Fruit fly (Drosophila melanogaster) whole organism, pupa: ENCODE measurements around the gene CG8209.

Source experiments
- CG10348 ChIP-seq: fragments of 200-800 bp; sonication (Bioruptor generic); IDR thresholded peaks from 2 replicates; pipeline ENCODE4 v1.3.6; 2022; ENCODE audit warnings: missing biosample characterization, missing genetic modification characterization
- CG12605 ChIP-seq: fragments of 200-800 bp; sonication (Bioruptor generic); IDR thresholded peaks from 2 replicates; pipeline ENCODE4 v1.3.6; 2022; ENCODE audit warnings: missing biosample characterization, missing genetic modification characterization
- CG13204 ChIP-seq: fragments of 200-800 bp; sonication (Bioruptor generic); optimal IDR thresholded peaks from 2 replicates; lab custom pipeline; 2018; ENCODE audit warnings: missing biosample characterization, mild to moderate bottlenecking, missing genetic modification characterization, moderate library complexity
- CG14655 ChIP-seq: fragments of 200-800 bp; sonication (Bioruptor generic); optimal IDR thresholded peaks from 3 replicates; lab custom pipeline; 2017; ENCODE audit warnings: mild to moderate bottlenecking, missing biosample characterization, missing genetic modification reagents, missing genetic modification characterization
- CG15710 ChIP-seq: fragments of 200-800 bp; sonication (Bioruptor generic); optimal IDR thresholded peaks from 2 replicates; lab custom pipeline; 2018; ENCODE audit warnings: missing biosample characterization, mild to moderate bottlenecking, missing genetic modification characterization, moderate library complexity
- CG17806 ChIP-seq: fragments of 200-800 bp; sonication (Bioruptor generic); optimal IDR thresholded peaks from 2 replicates; lab custom pipeline; 2018; ENCODE audit warnings: missing biosample characterization, mild to moderate bottlenecking, missing genetic modification characterization, moderate library complexity
- CG32121 ChIP-seq: fragments of 200-800 bp; sonication (Bioruptor generic); IDR thresholded peaks from 2 replicates; pipeline ENCODE4 v1.3.6; 2022; ENCODE audit warnings: missing biosample characterization, missing genetic modification characterization
- CG34367 ChIP-seq: fragments of 200-800 bp; sonication (Bioruptor generic); optimal IDR thresholded peaks from 2 replicates; lab custom pipeline; 2018; ENCODE audit warnings: missing biosample characterization, mild to moderate bottlenecking, missing genetic modification characterization
- CG4496 ChIP-seq: fragments of 200-800 bp; sonication (Bioruptor generic); IDR thresholded peaks from 3 replicates; pipeline ENCODE4 v1.3.6; 2022; ENCODE audit warnings: missing biosample characterization, missing genetic modification characterization
- CG8159 ChIP-seq: fragments of 200-800 bp; sonication (Bioruptor generic); optimal IDR thresholded peaks from 3 replicates; lab custom pipeline; 2018; ENCODE audit warnings: missing biosample characterization, mild to moderate bottlenecking, missing genetic modification characterization, moderate library complexity
- CG8301 ChIP-seq: fragments of 200-800 bp; sonication (Bioruptor generic); optimal IDR thresholded peaks from 2 replicates; lab custom pipeline; 2018; ENCODE audit warnings: missing biosample characterization, mild to moderate bottlenecking, missing genetic modification characterization
- CG9948 ChIP-seq: fragments of 200-800 bp; sonication (Bioruptor generic); optimal IDR thresholded peaks from 2 replicates; lab custom pipeline; 2018; ENCODE audit warnings: missing biosample characterization, mild to moderate bottlenecking, missing genetic modification characterization, moderate library complexity
- D1 ChIP-seq: fragments of 200-800 bp; sonication (Bioruptor generic); optimal IDR thresholded peaks from 2 replicates; lab custom pipeline; 2018; ENCODE audit warnings: missing biosample characterization, mild to moderate bottlenecking, missing genetic modification characterization, moderate library complexity
- EcR ChIP-seq: fragments of 200-800 bp; sonication (Bioruptor generic); optimal IDR thresholded peaks from 3 replicates; lab custom pipeline; 2019; ENCODE audit warnings: missing biosample characterization, missing genetic modification characterization, mild to moderate bottlenecking, moderate library complexity, missing genetic modification reagents
- Ets98B ChIP-seq: fragments of 200-800 bp; sonication (Bioruptor generic); IDR thresholded peaks from 2 replicates; pipeline ENCODE4 v1.3.6; 2022; ENCODE audit warnings: missing biosample characterization, missing genetic modification characterization
- Pif1A ChIP-seq: fragments of 200-800 bp; sonication (Bioruptor generic); optimal IDR thresholded peaks from 3 replicates; lab custom pipeline; 2016; ENCODE audit warnings: missing biosample characterization, missing genetic modification characterization
- Pif1B ChIP-seq: fragments of 200-800 bp; sonication (Bioruptor generic); optimal IDR thresholded peaks from 3 replicates; lab custom pipeline; 2016; ENCODE audit warnings: missing biosample characterization, missing genetic modification characterization
- Snoo ChIP-seq: fragments of 200-800 bp; sonication (Bioruptor generic); optimal IDR thresholded peaks from 3 replicates; lab custom pipeline; 2017; ENCODE audit warnings: missing biosample characterization, mild to moderate bottlenecking, missing genetic modification characterization, inconsistent platforms
- fd96Ca ChIP-seq: fragments of 200-800 bp; sonication (Bioruptor generic); IDR thresholded peaks from 3 replicates; pipeline ENCODE4 v1.3.6; 2022; ENCODE audit warnings: missing biosample characterization, missing genetic modification characterization
- gl ChIP-seq: fragments of 200-800 bp; sonication (Bioruptor generic); optimal IDR thresholded peaks from 2 replicates; lab custom pipeline; 2018; ENCODE audit warnings: missing biosample characterization, mild to moderate bottlenecking, missing genetic modification characterization
- rn ChIP-seq: fragments of 200-800 bp; sonication (Bioruptor generic); IDR thresholded peaks from 2 replicates; pipeline ENCODE4 v1.3.6; 2022; ENCODE audit warnings: missing biosample characterization, missing genetic modification characterization

Gene CG8209

DNA sequence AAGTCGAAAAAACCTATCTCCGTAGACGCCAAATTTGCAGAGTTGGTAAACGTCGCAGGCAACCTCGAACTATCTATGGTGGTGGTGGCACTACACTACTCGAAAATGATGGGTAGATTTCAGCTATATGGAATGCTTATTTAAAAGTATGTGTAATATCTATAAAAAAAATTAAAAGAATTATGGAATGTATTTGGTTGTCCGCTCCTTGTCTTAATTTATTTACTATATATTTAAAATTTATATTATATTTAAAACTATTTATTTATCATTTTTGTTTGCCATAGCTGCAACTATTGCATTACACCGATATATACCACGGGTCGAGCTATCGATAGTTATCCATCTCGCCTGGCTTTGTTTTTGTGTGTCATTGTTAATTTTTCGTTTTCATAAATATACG is at the start of gene CG8209, which contains the start of gene HP4:
TSS of gene CG8209 (plus strand) at position 326 of the 403 bp plus-strand sequence.
TSS of gene HP4 (minus strand) at position 74 of the 403 bp plus-strand sequence.
- TF ChIP-seq CG10348 (GFP tag; lab: Robert Waterston, UW): no peak
- TF ChIP-seq Snoo (tag; lab: Kevin White, UChicago): peak; percentile 70
- peak; percentile 77 for TF ChIP-seq CG8159 (tag; lab: Kevin White, UChicago)
- peak; percentile 71; the same call in 1 of the 2 replicates for TF ChIP-seq rn (GFP tag; lab: Robert Waterston, UW)
- TF ChIP-seq CG34367 (tag; lab: Kevin White, UChicago): peak; percentile 55
- TF ChIP-seq CG14655 (GFP tag; lab: Kevin White, UChicago): no peak
- TF ChIP-seq Pif1A (GFP tag; lab: Kevin White, UChicago): no peak
- peak; percentile 83 for TF ChIP-seq CG32121 (GFP tag; lab: Robert Waterston, UW)
- peak; percentile 68 for TF ChIP-seq D1 (tag; lab: Kevin White, UChicago)
- peak; percentile 74 for TF ChIP-seq Ets98B (GFP tag; lab: Robert Waterston, UW)
- TF ChIP-seq CG17806: peak; percentile 70
- TF ChIP-seq CG15710 (tag; lab: Kevin White, UChicago): peak; percentile 70
- peak; percentile 60 for TF ChIP-seq CG9948
- TF ChIP-seq fd96Ca (GFP tag; lab: Robert Waterston, UW): no peak; the same call in 1 of the 3 replicates

DNA sequence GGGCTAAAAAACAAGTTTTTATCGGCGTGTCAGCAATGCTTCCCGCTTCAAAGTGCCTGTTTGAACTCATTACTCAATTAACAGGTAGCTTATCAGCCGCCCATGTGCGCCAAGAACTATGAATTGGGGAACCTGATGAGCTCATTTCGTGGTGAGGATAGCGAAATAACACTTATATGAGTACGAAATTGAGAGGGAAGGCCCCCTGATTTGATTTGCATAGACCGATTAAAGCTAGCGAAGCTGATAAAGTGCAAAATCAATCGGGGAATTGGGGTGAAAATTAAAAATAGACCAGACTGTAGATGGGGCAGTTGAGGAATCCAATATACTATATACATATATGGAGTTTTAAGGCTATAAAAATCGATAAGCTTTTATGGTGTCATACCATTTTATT is 42.0 kb upstream of the CG8209 start:
- TF ChIP-seq CG14655 (GFP tag; lab: Kevin White, UChicago): no peak
- TF ChIP-seq CG4496 (GFP tag; lab: Robert Waterston, UW): no peak
- no peak for TF ChIP-seq CG32121 (GFP tag; lab: Robert Waterston, UW)
- TF ChIP-seq CG13204 (GFP tag; lab: Kevin White, UChicago): no peak
- no peak for TF ChIP-seq D1 (tag; lab: Kevin White, UChicago)

DNA sequence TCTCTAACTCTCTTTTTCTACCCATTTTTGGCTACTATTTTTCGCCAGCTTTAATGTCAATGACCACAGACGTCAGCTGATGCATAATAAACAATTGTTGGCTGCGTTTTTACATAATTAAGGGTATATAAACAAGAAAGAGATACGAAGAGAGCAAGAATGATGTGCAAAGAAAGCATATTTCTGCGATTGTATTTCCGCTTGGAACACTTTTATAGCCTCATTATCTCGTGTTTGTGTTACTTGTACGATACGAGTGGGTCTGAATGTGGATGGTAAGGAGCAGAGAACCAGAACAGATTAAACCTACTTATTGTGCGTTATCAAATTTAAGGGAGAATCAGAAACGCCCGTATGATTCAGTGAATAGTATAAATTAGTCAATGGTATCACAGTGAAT is 41.3 kb upstream of the CG8209 start:
- TF ChIP-seq CG10348 (GFP tag; lab: Robert Waterston, UW) (no peak), Pif1B (no peak), CG17806 (no peak), CG32121 (GFP tag; lab: Robert Waterston, UW) (no peak), EcR (peak; percentile 45)

DNA sequence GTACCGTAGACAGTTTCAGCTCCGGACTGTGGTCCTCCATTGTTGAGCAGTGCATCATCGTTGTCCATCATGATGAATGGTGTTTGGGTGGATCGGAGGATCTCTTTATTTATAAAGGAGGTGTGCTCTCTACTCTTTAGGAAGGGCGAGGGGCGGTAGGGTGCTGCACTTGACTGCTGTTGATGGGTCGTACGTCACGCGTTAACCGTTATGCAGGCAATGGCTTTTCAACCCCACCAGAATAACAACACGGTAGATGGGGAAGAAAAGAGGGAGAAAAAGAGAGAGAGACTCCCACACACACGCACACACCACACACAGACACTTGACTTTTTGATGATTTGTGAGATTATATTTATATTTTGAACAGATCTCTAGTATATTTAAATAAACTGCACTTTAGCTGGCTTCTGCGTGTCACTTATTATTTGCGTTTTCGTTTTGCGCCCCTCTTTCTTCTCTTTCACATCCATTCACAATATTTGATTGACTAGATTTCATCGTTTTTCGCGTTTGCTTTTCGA is 40.7 kb upstream of the CG8209 start:
- TF ChIP-seq EcR: peak; percentile 30
- TF ChIP-seq gl: no peak

DNA sequence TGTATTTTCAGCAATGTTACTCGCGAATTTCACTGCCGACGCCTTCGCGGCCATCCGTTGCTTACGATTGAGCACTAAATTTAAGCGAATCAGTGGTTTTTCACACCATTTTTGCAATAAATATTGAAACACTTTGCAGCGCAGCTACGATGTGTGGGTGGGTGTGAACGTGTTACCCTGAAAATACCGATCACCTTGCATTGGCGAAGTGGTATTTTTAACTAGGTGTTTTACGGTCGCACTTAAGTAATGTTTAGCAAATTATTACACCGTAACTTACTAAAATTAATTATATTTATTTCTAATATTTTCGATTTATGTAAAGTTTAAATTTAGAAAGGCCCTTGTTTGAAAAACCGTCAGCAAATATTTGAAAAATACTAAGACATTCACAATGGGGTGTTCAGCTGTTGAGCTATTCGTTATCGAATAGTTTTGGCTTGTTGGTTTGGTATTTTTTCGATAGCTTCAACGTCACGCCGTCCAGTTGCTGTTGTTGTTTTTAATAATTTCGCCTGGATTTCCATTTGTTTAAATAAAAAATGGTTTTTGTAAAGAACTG is 40.2 kb upstream of the CG8209 start, which contains the start of the genes syd and Srp9:
TSS of gene syd (minus strand) at position 188 of the 562 bp plus-strand sequence.
TSS of gene Srp9 (plus strand) at position 441 of the 562 bp plus-strand sequence.
- TF ChIP-seq CG13204 (GFP tag; lab: Kevin White, UChicago) (no peak), CG17806 (no peak), Snoo (tag; lab: Kevin White, UChicago) (no peak), Pif1A (GFP tag; lab: Kevin White, UChicago) (no peak), D1 (tag; lab: Kevin White, UChicago) (no peak), CG32121 (GFP tag; lab: Robert Waterston, UW) (no peak), CG34367 (tag; lab: Kevin White, UChicago) (no peak), EcR (no peak), CG12605 (GFP tag; lab: Robert Waterston, UW) (no peak), rn (GFP tag; lab: Robert Waterston, UW) (no peak), CG10348 (GFP tag; lab: Robert Waterston, UW) (no peak), gl (no peak), CG8159 (tag; lab: Kevin White, UChicago) (no peak), Pif1B (no peak)

DNA sequence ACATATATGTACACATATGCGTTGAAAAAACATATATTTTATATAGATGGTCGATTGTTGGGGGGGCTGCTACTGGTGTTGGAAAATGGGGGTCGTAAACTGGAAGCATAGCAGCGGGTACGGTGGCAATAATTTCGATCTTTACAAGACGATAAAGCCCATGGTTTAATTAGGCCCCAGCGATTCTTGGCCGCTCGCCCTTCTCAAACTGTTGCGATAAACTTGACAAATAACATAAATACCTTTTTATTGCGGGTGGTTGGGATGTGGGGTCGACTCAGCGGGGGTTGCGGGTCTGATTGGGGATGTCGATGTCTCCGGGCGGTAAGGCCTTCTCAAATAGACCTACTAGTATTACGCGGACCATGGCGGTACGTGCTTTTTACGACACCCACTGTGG is 37.6 kb upstream of the CG8209 start:
- TF ChIP-seq Pif1A (GFP tag; lab: Kevin White, UChicago): no peak
- no peak for TF ChIP-seq CG13204 (GFP tag; lab: Kevin White, UChicago)
- TF ChIP-seq CG14655 (GFP tag; lab: Kevin White, UChicago): no peak
- no peak for TF ChIP-seq CG8159 (tag; lab: Kevin White, UChicago)
- TF ChIP-seq CG12605 (GFP tag; lab: Robert Waterston, UW): no peak
- no peak for TF ChIP-seq rn (GFP tag; lab: Robert Waterston, UW)
- no peak for TF ChIP-seq Pif1B

DNA sequence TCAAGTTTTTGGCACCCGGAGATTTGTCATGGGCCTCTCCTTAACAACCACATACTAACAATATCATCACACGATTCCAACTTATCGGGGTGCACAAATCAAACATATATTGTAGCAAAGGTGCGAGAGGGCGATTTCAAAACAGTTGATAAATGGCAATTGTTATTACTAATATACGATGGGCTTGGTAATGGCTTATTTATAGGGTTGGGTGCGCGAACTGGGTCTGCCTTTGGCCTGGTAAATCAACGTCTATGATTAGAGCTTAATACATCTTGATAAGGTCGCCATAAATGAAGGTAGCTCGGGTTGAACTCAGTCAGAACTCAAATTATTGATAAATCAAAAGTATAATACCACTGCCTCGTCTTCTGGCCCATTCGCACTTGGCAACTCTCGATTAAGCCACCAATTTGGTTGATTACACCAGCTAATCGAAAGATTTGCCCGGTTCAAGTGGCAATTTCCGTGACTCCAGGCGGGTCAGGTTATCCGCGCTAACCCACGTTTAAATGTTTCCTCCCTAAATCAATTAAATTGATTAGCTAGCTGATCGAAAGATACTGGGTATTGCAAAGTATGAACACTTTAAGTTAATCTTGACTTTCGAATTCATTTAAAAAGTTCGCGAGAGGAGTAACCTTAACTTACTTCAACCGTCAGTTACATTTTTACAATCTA is 35.5 kb upstream of the CG8209 start:
- TF ChIP-seq CG10348 (GFP tag; lab: Robert Waterston, UW) (no peak), CG4496 (GFP tag; lab: Robert Waterston, UW) (no peak), gl (no peak), Pif1A (GFP tag; lab: Kevin White, UChicago) (no peak), Ets98B (GFP tag; lab: Robert Waterston, UW) (no peak), Snoo (tag; lab: Kevin White, UChicago) (no peak), fd96Ca (GFP tag; lab: Robert Waterston, UW) (no peak), CG15710 (tag; lab: Kevin White, UChicago) (no peak), CG9948 (no peak), CG32121 (GFP tag; lab: Robert Waterston, UW) (no peak), CG34367 (tag; lab: Kevin White, UChicago) (no peak), CG13204 (GFP tag; lab: Kevin White, UChicago) (no peak), rn (GFP tag; lab: Robert Waterston, UW) (no peak), CG8159 (tag; lab: Kevin White, UChicago) (no peak), D1 (tag; lab: Kevin White, UChicago) (no peak), CG14655 (GFP tag; lab: Kevin White, UChicago) (no peak), CG8301 (tag; lab: Kevin White, UChicago) (no peak), CG12605 (GFP tag; lab: Robert Waterston, UW) (no peak)
